Worm (Caenorhabditis elegans) whole organism, L3 larva: ENCODE measurements around the gene clc-1.
A peak's percentile ranks its signal among the peaks of the same experiment; 100 is the strongest.

Experiments
- R02D3.7 ChIP-seq: fragments of 150-350 bp; optimal IDR thresholded peaks from 2 replicates; lab custom pipeline; 2014; ENCODE audit warnings: missing biosample characterization, missing genetic modification characterization
- ZK546.5 ChIP-seq: sonication (generic microtip); optimal IDR thresholded peaks from 2 replicates; lab custom pipeline; 2017; ENCODE audit warnings: missing biosample characterization, missing genetic modification characterization
- aly-2 ChIP-seq: fragments of 150-350 bp; optimal IDR thresholded peaks from 2 replicates; lab custom pipeline; 2014; ENCODE audit warnings: missing biosample characterization, missing genetic modification characterization
- ama-1 ChIP-seq: fragments of 150-350 bp; optimal IDR thresholded peaks from 2 replicates; lab custom pipeline; 2018
- ceh-28 ChIP-seq: fragments of 150-350 bp; optimal IDR thresholded peaks from 2 replicates; lab custom pipeline; 2014; ENCODE audit warnings: missing biosample characterization, missing genetic modification reagents, missing genetic modification characterization
- ceh-82 ChIP-seq: fragments of 150-350 bp; optimal IDR thresholded peaks from 2 replicates; lab custom pipeline; 2014; ENCODE audit warnings: missing biosample characterization, missing genetic modification characterization
- ceh-9 ChIP-seq: sonication (generic microtip); optimal IDR thresholded peaks from 2 replicates; lab custom pipeline; 2018; ENCODE audit warnings: missing biosample characterization, missing genetic modification characterization
- daf-12 ChIP-seq: fragments of 150-350 bp; optimal IDR thresholded peaks from 2 replicates; lab custom pipeline; 2014; ENCODE audit warnings: missing biosample characterization, missing genetic modification reagents, missing genetic modification characterization
- egl-5 ChIP-seq: fragments of 150-350 bp; optimal IDR thresholded peaks from 2 replicates; lab custom pipeline; 2017; ENCODE audit warnings: missing biosample characterization, missing genetic modification reagents, missing genetic modification characterization, inconsistent platforms
- elt-1 ChIP-seq: fragments of 150-350 bp; optimal IDR thresholded peaks from 2 replicates; lab custom pipeline; 2014; ENCODE audit warnings: missing biosample characterization, missing genetic modification characterization
- elt-2 ChIP-seq: sonication (generic microtip); optimal IDR thresholded peaks from 2 replicates; lab custom pipeline; 2016; ENCODE audit warnings: missing genetic modification reagents, mild to moderate bottlenecking, missing genetic modification characterization, missing compliant biosample characterization
- elt-3 ChIP-seq, 3 experiments: fragments of 150-350 bp in 1 of 3; sonication (generic microtip) in 2 of 3; optimal IDR thresholded peaks; 2 replicates in 2 of 3; 4 replicates in 1 of 3; lab custom pipeline; 2014 to 2017; ENCODE audit warnings: missing biosample characterization in 3 of 3, missing genetic modification characterization in 3 of 3
- fkh-10 ChIP-seq: sonication (generic microtip); optimal IDR thresholded peaks from 2 replicates; lab custom pipeline; 2017; ENCODE audit warnings: missing biosample characterization, missing genetic modification reagents, missing genetic modification characterization
- fkh-2 ChIP-seq: fragments of 150-350 bp; optimal IDR thresholded peaks from 2 replicates; lab custom pipeline; 2014; ENCODE audit warnings: missing biosample characterization, missing genetic modification reagents, missing genetic modification characterization
- fos-1 ChIP-seq: fragments of 150-350 bp; optimal IDR thresholded peaks from 2 replicates; lab custom pipeline; 2014; ENCODE audit warnings: missing biosample characterization, missing genetic modification characterization
- hmg-11 ChIP-seq: sonication (generic microtip); optimal IDR thresholded peaks from 2 replicates; lab custom pipeline; 2016; ENCODE audit warnings: missing genetic modification characterization, missing compliant biosample characterization
- jun-1 ChIP-seq: fragments of 150-350 bp; optimal IDR thresholded peaks from 2 replicates; lab custom pipeline; 2014; ENCODE audit warnings: missing biosample characterization, missing genetic modification reagents, missing genetic modification characterization
- lin-15B ChIP-seq: fragments of 150-350 bp; optimal IDR thresholded peaks from 2 replicates; lab custom pipeline; 2014; ENCODE audit warnings: missing biosample characterization, missing genetic modification characterization
- lsy-12 ChIP-seq: sonication (generic microtip); optimal IDR thresholded peaks from 2 replicates; lab custom pipeline; 2016; ENCODE audit warnings: mild to moderate bottlenecking, missing genetic modification characterization, missing compliant biosample characterization
- mml-1 ChIP-seq: fragments of 150-350 bp; sonication (generic microtip); optimal IDR thresholded peaks from 3 replicates; lab custom pipeline; 2014; ENCODE audit warnings: missing biosample characterization, missing genetic modification characterization
- nfya-1 ChIP-seq: sonication (generic microtip); optimal IDR thresholded peaks from 2 replicates; lab custom pipeline; 2017; ENCODE audit warnings: missing genetic modification characterization, mild to moderate bottlenecking, missing compliant biosample characterization, antibody characterized with exemption, moderate library complexity; ENCODE audit not compliant: insufficient read depth
- nhr-11 ChIP-seq: fragments of 150-350 bp; optimal IDR thresholded peaks from 2 replicates; lab custom pipeline; 2014; ENCODE audit warnings: missing biosample characterization, missing genetic modification characterization
- nhr-12 ChIP-seq: fragments of 150-350 bp; optimal IDR thresholded peaks from 2 replicates; lab custom pipeline; 2014; ENCODE audit warnings: missing biosample characterization, missing genetic modification characterization
- nhr-23 ChIP-seq: fragments of 150-350 bp; optimal IDR thresholded peaks from 2 replicates; lab custom pipeline; 2014; ENCODE audit warnings: missing biosample characterization, missing genetic modification reagents, missing genetic modification characterization
- nhr-237 ChIP-seq: fragments of 150-350 bp; optimal IDR thresholded peaks from 2 replicates; lab custom pipeline; 2014; ENCODE audit warnings: missing biosample characterization, missing genetic modification characterization
- nhr-28 ChIP-seq: fragments of 150-350 bp; optimal IDR thresholded peaks from 2 replicates; lab custom pipeline; 2014; ENCODE audit warnings: missing biosample characterization, missing genetic modification characterization
- nhr-67 ChIP-seq: fragments of 150-350 bp; optimal IDR thresholded peaks from 2 replicates; lab custom pipeline; 2014; ENCODE audit warnings: missing biosample characterization, missing genetic modification characterization
- nhr-76 ChIP-seq: fragments of 150-350 bp; sonication (generic microtip); optimal IDR thresholded peaks from 5 replicates; lab custom pipeline; 2014; ENCODE audit warnings: missing biosample characterization, missing genetic modification characterization
- nhr-77 ChIP-seq: fragments of 150-350 bp; optimal IDR thresholded peaks from 2 replicates; lab custom pipeline; 2014; ENCODE audit warnings: missing biosample characterization, missing genetic modification characterization
- pha-4 ChIP-seq: fragments of 150-350 bp; optimal IDR thresholded peaks from 2 replicates; lab custom pipeline; 2014; ENCODE audit warnings: missing biosample characterization, missing genetic modification reagents, missing genetic modification characterization
- pqm-1 ChIP-seq: fragments of 150-350 bp; optimal IDR thresholded peaks from 2 replicates; lab custom pipeline; 2017; ENCODE audit warnings: missing biosample characterization, missing genetic modification characterization, inconsistent platforms
- skn-1 ChIP-seq: fragments of 150-350 bp; optimal IDR thresholded peaks from 2 replicates; lab custom pipeline; 2014; ENCODE audit warnings: missing biosample characterization, missing genetic modification characterization
- snpc-4 ChIP-seq: fragments of 150-350 bp; optimal IDR thresholded peaks from 2 replicates; lab custom pipeline; 2014; ENCODE audit warnings: missing biosample characterization, missing genetic modification characterization
- tbx-2 ChIP-seq: sonication (generic microtip); optimal IDR thresholded peaks from 2 replicates; lab custom pipeline; 2016; ENCODE audit warnings: mild to moderate bottlenecking, missing genetic modification characterization, missing compliant biosample characterization
- unc-39 ChIP-seq: sonication (generic microtip); optimal IDR thresholded peaks from 4 replicates; lab custom pipeline; 2017; ENCODE audit warnings: missing biosample characterization, missing genetic modification characterization
- unc-62 ChIP-seq: fragments of 150-350 bp; sonication (generic microtip); optimal IDR thresholded peaks from 4 replicates; lab custom pipeline; 2014; ENCODE audit warnings: missing biosample characterization, missing genetic modification reagents, missing genetic modification characterization
- zag-1 ChIP-seq: fragments of 150-350 bp; optimal IDR thresholded peaks from 2 replicates; lab custom pipeline; 2014; ENCODE audit warnings: missing biosample characterization, missing genetic modification characterization
- ztf-11 ChIP-seq: fragments of 150-350 bp; optimal IDR thresholded peaks from 2 replicates; lab custom pipeline; 2014; ENCODE audit warnings: missing biosample characterization, missing genetic modification characterization

Gene clc-1

DNA sequence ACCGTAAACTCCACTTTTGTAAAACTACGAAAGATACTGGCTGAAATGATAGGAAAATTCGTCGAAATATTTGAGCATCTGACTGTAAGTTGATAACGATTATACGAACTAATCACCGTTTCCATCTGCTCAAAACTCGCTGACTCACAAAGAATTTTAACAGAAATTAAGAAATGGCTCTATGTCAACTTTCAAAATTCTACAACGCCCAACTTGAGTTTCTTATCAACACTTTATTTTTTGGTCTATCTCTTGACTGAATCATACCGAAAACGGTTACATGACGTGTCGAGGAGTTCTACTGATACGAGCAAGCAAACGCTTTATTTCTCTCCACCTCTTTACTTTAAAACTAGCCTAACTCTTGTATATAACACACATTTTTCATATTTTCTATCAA is at the start of gene clc-1:
TSS of gene clc-1 (plus strand) at position 264 of the 400 bp plus-strand sequence.
- TF ChIP-seq nhr-28 (tag; lab: Kevin White, UChicago) (no peak), fos-1 (tag; lab: Kevin White, UChicago) (peak; percentile 70), ceh-9 (tag; lab: Kevin White, UChicago) (no peak), ztf-11 (tag; lab: Kevin White, UChicago) (no peak), pqm-1 (tag; lab: Kevin White, UChicago) (peak; percentile 87), skn-1 (tag; lab: Kevin White, UChicago) (no peak), hmg-11 (no peak), pha-4 (tag; lab: Kevin White, UChicago) (peak; percentile 60), unc-62 (no peak), jun-1 (tag; lab: Kevin White, UChicago) (peak; percentile 88), unc-39 (tag; lab: Kevin White, UChicago) (no peak), nhr-77 (tag; lab: Kevin White, UChicago) (no peak), nhr-67 (tag; lab: Kevin White, UChicago) (no peak), nhr-23 (no peak), ceh-28 (tag; lab: Kevin White, UChicago) (no peak), elt-1 (tag; lab: Kevin White, UChicago) (no peak), elt-2 (tag; lab: Kevin White, UChicago) (peak; percentile 99)

DNA sequence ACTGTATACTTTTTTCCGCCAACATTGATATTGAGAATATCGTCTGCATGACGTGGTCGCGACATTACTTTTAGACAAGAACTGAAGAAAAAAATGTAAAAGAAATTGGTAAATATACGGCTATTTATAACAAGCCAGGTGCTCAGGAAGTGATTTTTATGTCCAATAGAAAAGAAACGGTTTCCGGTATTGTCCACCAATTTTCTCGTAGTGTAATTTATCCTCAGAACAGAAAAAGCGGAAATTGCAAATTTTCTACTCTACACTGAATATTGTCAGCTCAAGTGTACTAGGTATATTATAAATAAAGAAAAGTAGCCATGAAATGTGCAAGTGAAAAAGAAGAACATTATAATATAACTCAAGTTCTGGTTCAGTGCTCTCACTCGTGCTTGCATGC is 48.1 kb upstream of the clc-1 start, which contains the start of gene F59F3.6:
TSS of gene F59F3.6 (minus strand) at position 101 of the 400 bp plus-strand sequence.
- peak; percentile 38 for TF ChIP-seq tbx-2 (tag; lab: Kevin White, UChicago)
- no peak for TF ChIP-seq nhr-67 (tag; lab: Kevin White, UChicago)
- TF ChIP-seq ztf-11 (tag; lab: Kevin White, UChicago), result no peak

DNA sequence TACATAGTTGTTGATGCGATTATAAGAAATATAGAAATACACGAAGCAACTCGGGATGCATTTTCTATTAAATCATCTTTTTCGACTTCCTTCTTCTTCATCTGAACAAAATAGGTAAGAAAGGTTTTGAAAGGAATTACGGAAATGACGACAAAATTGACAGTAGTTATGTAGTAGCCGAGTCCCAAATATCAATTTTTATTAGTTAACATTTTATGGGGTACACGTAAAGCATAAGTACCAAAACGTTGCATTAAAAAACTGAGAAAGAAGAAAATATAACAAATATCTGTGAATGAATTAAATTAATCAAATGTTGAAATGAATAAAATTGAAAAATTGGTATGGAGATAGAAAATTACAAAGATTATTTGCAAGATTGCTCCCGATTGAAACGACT is 45.5 kb upstream of the clc-1 start, which contains the start of gene col-177:
TSS of gene col-177 (minus strand) at position 101 of the 400 bp plus-strand sequence.
- no peak for TF ChIP-seq lin-15B (tag; lab: Kevin White, UChicago)
- TF ChIP-seq unc-39 (tag; lab: Kevin White, UChicago), result no peak

DNA sequence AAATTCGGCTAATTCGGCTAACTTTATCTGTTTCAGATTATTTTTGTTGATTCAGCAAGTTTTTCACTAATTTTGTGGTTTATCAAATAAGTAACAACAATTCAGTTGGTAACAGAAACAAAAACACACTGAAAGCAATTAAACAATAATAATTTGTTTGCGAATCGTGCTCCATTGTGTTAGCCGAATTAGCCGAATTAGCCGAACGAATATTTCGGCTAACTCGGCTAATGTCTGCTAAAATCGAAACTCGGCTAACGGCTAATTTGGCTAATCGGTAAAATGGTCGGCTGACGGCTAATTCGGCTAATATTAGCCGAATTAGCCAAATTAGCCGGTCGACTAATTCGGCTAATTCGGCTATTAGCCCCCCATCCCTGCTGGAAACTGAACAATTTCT is 43.5 kb upstream of the clc-1 start:
- TF ChIP-seq nhr-12 (tag; lab: Kevin White, UChicago) (no peak), fkh-2 (tag; lab: Kevin White, UChicago) (no peak), egl-5 (tag; lab: Kevin White, UChicago) (no peak), ZK546.5 (tag; lab: Kevin White, UChicago) (no peak), snpc-4 (tag; lab: Kevin White, UChicago) (no peak), nhr-77 (tag; lab: Kevin White, UChicago) (no peak), ceh-82 (tag; lab: Kevin White, UChicago) (no peak), ztf-11 (tag; lab: Kevin White, UChicago) (no peak), fkh-10 (GFP tag; lab: Kevin White, UChicago) (no peak), skn-1 (tag; lab: Kevin White, UChicago) (no peak), nhr-23 (no peak), lsy-12 (tag; lab: Kevin White, UChicago) (no peak), ceh-9 (tag; lab: Kevin White, UChicago) (no peak), daf-12 (tag; lab: Kevin White, UChicago) (no peak), aly-2 (tag; lab: Kevin White, UChicago) (no peak), jun-1 (tag; lab: Kevin White, UChicago) (no peak), zag-1 (tag; lab: Kevin White, UChicago) (no peak), elt-2 (tag; lab: Kevin White, UChicago) (no peak)

DNA sequence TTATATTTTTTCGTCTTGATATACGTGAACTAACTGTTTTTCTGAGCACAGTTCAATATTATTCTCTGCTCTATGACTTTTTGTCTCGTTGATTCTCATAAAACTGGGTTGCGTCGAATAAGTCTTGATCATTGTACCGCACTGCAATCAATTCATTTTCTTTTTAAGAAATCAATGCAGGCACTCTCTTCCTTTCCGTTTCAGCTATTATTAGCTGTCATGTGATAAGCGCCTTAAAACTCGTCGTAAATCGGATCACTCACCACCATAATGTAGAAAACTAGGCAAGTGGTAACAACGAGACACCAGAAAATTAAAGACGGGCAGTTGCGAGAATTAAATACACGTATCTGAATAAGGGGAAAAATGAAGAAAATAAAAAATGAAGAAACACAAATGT is 39.9 kb upstream of the clc-1 start:
- peak; percentile 58 for TF ChIP-seq elt-2 (tag; lab: Kevin White, UChicago)
- TF ChIP-seq pqm-1 (tag; lab: Kevin White, UChicago), result peak; percentile 50
- no peak for TF ChIP-seq egl-5 (tag; lab: Kevin White, UChicago)

DNA sequence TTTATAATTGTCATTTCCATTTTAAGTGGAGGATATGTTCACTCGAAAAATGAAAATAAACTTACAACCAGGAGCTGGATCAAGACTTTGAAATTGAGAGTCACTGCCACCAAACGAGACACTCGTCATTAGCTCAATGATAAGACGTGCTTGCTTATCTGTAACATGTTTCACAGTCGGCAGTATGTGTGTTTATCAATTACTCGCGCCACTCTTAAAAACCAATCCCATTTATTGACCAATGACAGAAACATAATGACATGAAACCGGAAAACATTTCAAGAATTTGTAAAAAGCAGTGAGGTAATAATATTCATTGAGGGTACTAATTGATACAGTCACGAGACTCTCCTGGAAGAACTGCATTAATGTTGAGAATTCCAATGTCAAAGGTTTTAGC is 39.2 kb upstream of the clc-1 start, which contains the start of gene del-5:
TSS of gene del-5 (minus strand) at position 130 of the 400 bp plus-strand sequence.
- no peak for TF ChIP-seq nhr-12 (tag; lab: Kevin White, UChicago)
- no peak for TF ChIP-seq nhr-237
- TF ChIP-seq R02D3.7, result no peak
- no peak for TF ChIP-seq nhr-23
- peak; percentile 84 for TF ChIP-seq pqm-1 (tag; lab: Kevin White, UChicago)
- TF ChIP-seq unc-62, result no peak
- peak; percentile 16 for TF ChIP-seq nfya-1 (tag; lab: Kevin White, UChicago)
- TF ChIP-seq mml-1 (tag; lab: Kevin White, UChicago), result no peak
- no peak for TF ChIP-seq ceh-82 (tag; lab: Kevin White, UChicago)
- TF ChIP-seq elt-2 (tag; lab: Kevin White, UChicago), result peak; percentile 90
- TF ChIP-seq ama-1, result no peak
- no peak for TF ChIP-seq lin-15B (tag; lab: Kevin White, UChicago)
- TF ChIP-seq lsy-12 (tag; lab: Kevin White, UChicago), result no peak
- no peak for TF ChIP-seq skn-1 (tag; lab: Kevin White, UChicago)
- no peak for TF ChIP-seq tbx-2 (tag; lab: Kevin White, UChicago)
- TF ChIP-seq aly-2 (tag; lab: Kevin White, UChicago), result no peak
- TF ChIP-seq nhr-77 (tag; lab: Kevin White, UChicago), result no peak
- no peak for TF ChIP-seq nhr-67 (tag; lab: Kevin White, UChicago)
- TF ChIP-seq nhr-76 (tag; lab: Kevin White, UChicago), result no peak
- no peak for TF ChIP-seq elt-3 (tag; optimal IDR thresholded peaks at IDR 0.05; lab: Kevin White, UChicago)
- TF ChIP-seq hmg-11, result no peak
- TF ChIP-seq unc-39 (tag; lab: Kevin White, UChicago), result no peak
- TF ChIP-seq ztf-11 (tag; lab: Kevin White, UChicago), result no peak
- no peak for TF ChIP-seq nhr-11 (tag; lab: Kevin White, UChicago)
- no peak for TF ChIP-seq ceh-9 (tag; lab: Kevin White, UChicago)
- no peak for TF ChIP-seq snpc-4 (tag; lab: Kevin White, UChicago)
- TF ChIP-seq zag-1 (tag; lab: Kevin White, UChicago), result no peak
